Worm (Caenorhabditis elegans) whole organism, midembryonic: ENCODE measurements around the gene K11H12.7.

Source experiments
- T22C8.4 ChIP-seq: fragments of 200-800 bp; sonication (Bioruptor generic); IDR thresholded peaks from 2 replicates; pipeline ENCODE4 v1.3.6; 2022; ENCODE audit warnings: missing genetic modification characterization, missing compliant biosample characterization
- flt-1 ChIP-seq: fragments of 200-800 bp; sonication (Bioruptor generic); IDR thresholded peaks from 2 replicates; pipeline ENCODE4 v1.3.6; 2022; ENCODE audit warnings: missing genetic modification characterization, missing compliant biosample characterization
- ref-1 ChIP-seq: fragments of 200-800 bp; sonication (Bioruptor generic); conservative IDR thresholded peaks from 2 replicates; pipeline ENCODE4 v1.3.6; 2022; ENCODE audit warnings: missing genetic modification reagents, missing genetic modification characterization, missing compliant biosample characterization

- TF ChIP-seq ref-1 (GFP tag; lab: Robert Waterston, UW) (peak; percentile 66), flt-1 (GFP tag; lab: Robert Waterston, UW) (peak; percentile 96), T22C8.4 (GFP tag; lab: Robert Waterston, UW) (peak; percentile 81)
Observed at ce11 chrIV:654526-655440, 10.5 kb upstream of the K11H12.7 start, which contains the start of the genes rpl-15 and K11H12.8.
